Fruit fly (Drosophila melanogaster): Measurements from ENCODE around the gene Jon99Fii.

DNA sequence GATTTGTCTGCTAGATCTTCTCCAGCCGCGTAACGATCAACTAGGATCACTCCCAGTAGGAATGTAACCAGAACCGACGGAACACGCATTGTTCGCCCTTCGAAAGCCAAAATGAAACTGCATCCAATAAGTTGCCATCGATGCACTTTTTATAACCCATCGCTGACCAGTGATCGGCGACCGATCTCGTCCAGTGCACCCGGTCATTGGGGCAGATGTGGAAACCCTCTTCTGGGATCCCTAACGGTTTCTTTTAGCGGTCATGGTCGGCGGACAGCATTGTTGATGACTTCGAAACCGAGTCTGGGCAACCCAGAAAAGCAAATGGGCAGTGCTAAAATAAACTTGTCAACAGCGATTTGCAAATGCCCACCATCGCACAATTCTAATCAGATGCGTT is 42.8 kb downstream of the Jon99Fii start, which contains the start of gene Osi23:
- TF ChIP-seq fkh (GFP tag; optimal IDR thresholded peaks at IDR 0.05) (no peak), Blimp-1 (GFP tag; optimal IDR thresholded peaks at IDR 0.05) (no peak), CG32006 (GFP tag; optimal IDR thresholded peaks at IDR 0.05) (no peak), eg (GFP tag; IDR thresholded peaks at IDR 0.05) (no peak), Hr39 (GFP tag; optimal IDR thresholded peaks at IDR 0.05) (no peak), Eip78C (GFP tag) (no peak), CG8319 (GFP tag; optimal IDR thresholded peaks at IDR 0.05) (no peak), Smox (GFP tag; optimal IDR thresholded peaks at IDR 0.05) (no peak), Gug (GFP tag; IDR thresholded peaks at IDR 0.05) (no peak), CG4318 (GFP tag; optimal IDR thresholded peaks at IDR 0.05) (no peak)
